Worm (Caenorhabditis elegans) whole organism, L4 larva: Measurements from ENCODE around the gene col-119.

Source experiments
- F44E2.7 ChIP-seq: fragments of 200-800 bp; sonication (Bioruptor generic); IDR thresholded peaks from 2 replicates; pipeline ENCODE4 v2.1.2; 2022; ENCODE audit warnings: missing genetic modification characterization, missing compliant biosample characterization
- F49E8.2 ChIP-seq: sonication (generic microtip); optimal IDR thresholded peaks from 2 replicates; lab custom pipeline; 2016; ENCODE audit warnings: missing compliant biosample characterization, mild to moderate bottlenecking, missing genetic modification characterization, borderline replicate concordance
- R02D3.7 ChIP-seq: fragments of 150-350 bp; sonication (generic microtip); optimal IDR thresholded peaks from 3 replicates; lab custom pipeline; 2014; ENCODE audit warnings: missing biosample characterization, missing genetic modification characterization
- T20F7.1 ChIP-seq: fragments of 200-800 bp; sonication (Bioruptor generic); optimal IDR thresholded peaks from 2 replicates; lab custom pipeline; 2018; ENCODE audit warnings: mild to moderate bottlenecking, missing genetic modification characterization, missing compliant biosample characterization
- Y105C5A.15 ChIP-seq: fragments of 200-800 bp; sonication (Bioruptor generic); IDR thresholded peaks from 2 replicates; pipeline ENCODE4 v1.3.6; 2022; ENCODE audit warnings: missing genetic modification characterization, missing compliant biosample characterization
- Y48G9A.11 ChIP-seq: fragments of 200-800 bp; sonication (Bioruptor generic); IDR thresholded peaks from 2 replicates; pipeline ENCODE4 v1.3.6; 2022; ENCODE audit warnings: missing genetic modification reagents, missing genetic modification characterization, missing compliant biosample characterization
- ZK337.2 ChIP-seq: fragments of 200-800 bp; sonication (Bioruptor generic); IDR thresholded peaks from 2 replicates; pipeline ENCODE4 v1.3.6; 2022; ENCODE audit warnings: missing genetic modification reagents, missing genetic modification characterization, missing compliant biosample characterization
- aha-1 ChIP-seq: fragments of 150-350 bp; peaks from one replicate; lab custom pipeline; 2014; ENCODE audit warnings: missing biosample characterization, missing genetic modification characterization
- ceh-32 ChIP-seq: sonication (generic microtip); optimal IDR thresholded peaks from 2 replicates; lab custom pipeline; 2016; ENCODE audit warnings: mild to moderate bottlenecking, missing genetic modification characterization, missing compliant biosample characterization; ENCODE audit not compliant: poor library complexity
- ceh-44 ChIP-seq: fragments of 200-800 bp; sonication (Bioruptor generic); IDR thresholded peaks from 2 replicates; pipeline ENCODE4 v1.3.6; 2022; ENCODE audit warnings: missing genetic modification reagents, missing genetic modification characterization, missing compliant biosample characterization
- ces-1 ChIP-seq: fragments of 150-350 bp; sonication (generic microtip); optimal IDR thresholded peaks from 4 replicates; lab custom pipeline; 2014; ENCODE audit warnings: missing biosample characterization, missing genetic modification reagents, missing genetic modification characterization
- ctbp-1 ChIP-seq: fragments of 200-800 bp; sonication (Bioruptor generic); IDR thresholded peaks from 2 replicates; pipeline ENCODE4 v1.3.6; 2022; ENCODE audit warnings: missing genetic modification reagents, missing genetic modification characterization, missing compliant biosample characterization
- daf-16 ChIP-seq, 3 experiments: sonication (generic microtip); optimal IDR thresholded peaks; 2 replicates each; lab custom pipeline; 2016 to 2017; ENCODE audit warnings: missing genetic modification characterization in 3 of 3, missing genetic modification reagents in 3 of 3, mild to moderate bottlenecking in 2 of 3, missing compliant biosample characterization in 2 of 3, missing biosample characterization in 1 of 3, moderate library complexity in 1 of 3
- daf-19 ChIP-seq: fragments of 200-800 bp; sonication (Bioruptor generic); conservative IDR thresholded peaks from 2 replicates; pipeline ENCODE4 v1.3.6; 2022; ENCODE audit warnings: missing genetic modification characterization, missing compliant biosample characterization
- dmd-6 ChIP-seq: fragments of 200-800 bp; sonication (Bioruptor generic); IDR thresholded peaks from 2 replicates; pipeline ENCODE4 v1.3.6; 2022; ENCODE audit warnings: missing genetic modification reagents, missing genetic modification characterization, missing compliant biosample characterization
- dmd-9 ChIP-seq: fragments of 200-800 bp; sonication (Bioruptor generic); IDR thresholded peaks from 2 replicates; pipeline ENCODE4 v1.3.6; 2022; ENCODE audit warnings: missing genetic modification reagents, missing genetic modification characterization, missing compliant biosample characterization
- dpl-1 ChIP-seq: fragments of 150-350 bp; optimal IDR thresholded peaks from 2 replicates; lab custom pipeline; 2014; ENCODE audit warnings: missing biosample characterization, missing genetic modification reagents, missing genetic modification characterization
- duxl-1 ChIP-seq: sonication (generic microtip); optimal IDR thresholded peaks from 2 replicates; lab custom pipeline; 2016; ENCODE audit warnings: mild to moderate bottlenecking, missing genetic modification characterization, moderate library complexity, missing compliant biosample characterization; ENCODE audit not compliant: poor library complexity
- hif-1 ChIP-seq, 2 experiments: sonication (generic microtip); optimal IDR thresholded peaks; 2 replicates each; lab custom pipeline; 2016 to 2017; ENCODE audit warnings: missing compliant biosample characterization in 2 of 2, missing genetic modification characterization in 2 of 2, missing genetic modification reagents in 2 of 2, missing genotype in 2 of 2, mild to moderate bottlenecking in 1 of 2
- hlh-11 ChIP-seq: fragments of 200-800 bp; sonication (Bioruptor generic); optimal IDR thresholded peaks from 2 replicates; lab custom pipeline; 2018; ENCODE audit warnings: mild to moderate bottlenecking, missing genetic modification characterization, missing compliant biosample characterization
- hlh-30 ChIP-seq: sonication (generic microtip); optimal IDR thresholded peaks from 2 replicates; lab custom pipeline; 2017; ENCODE audit warnings: antibody characterized with exemption, mild to moderate bottlenecking, missing genetic modification characterization, missing compliant biosample characterization; ENCODE audit not compliant: insufficient read depth
- jun-1 ChIP-seq: fragments of 150-350 bp; optimal IDR thresholded peaks from 2 replicates; lab custom pipeline; 2014; ENCODE audit warnings: missing biosample characterization, missing genetic modification reagents, missing genetic modification characterization
- lim-7 ChIP-seq: fragments of 200-800 bp; sonication (Bioruptor generic); IDR thresholded peaks from 2 replicates; pipeline ENCODE4 v1.3.6; 2022; ENCODE audit warnings: missing genetic modification characterization, missing compliant biosample characterization
- lin-1 ChIP-seq: fragments of 200-800 bp; sonication (Bioruptor generic); IDR thresholded peaks from 2 replicates; pipeline ENCODE4 v1.3.6; 2022; ENCODE audit warnings: missing genetic modification reagents, missing genetic modification characterization, missing compliant biosample characterization
- madf-9 ChIP-seq: fragments of 200-800 bp; sonication (Bioruptor generic); conservative IDR thresholded peaks from 2 replicates; pipeline ENCODE4 v1.3.6; 2022; ENCODE audit warnings: missing genetic modification reagents, missing genetic modification characterization, missing compliant biosample characterization
- mdl-1 ChIP-seq, 2 experiments: fragments of 150-350 bp in 1 of 2; sonication (generic microtip) in 1 of 2; optimal IDR thresholded peaks; 2 replicates each; lab custom pipeline; 2014 to 2017; ENCODE audit warnings: missing biosample characterization in 2 of 2, missing genetic modification characterization in 2 of 2
- mep-1 ChIP-seq: fragments of 150-350 bp; sonication (generic microtip); optimal IDR thresholded peaks from 3 replicates; lab custom pipeline; 2014; ENCODE audit warnings: missing biosample characterization, missing genetic modification characterization
- mes-2 ChIP-seq: sonication (generic microtip); optimal IDR thresholded peaks from 2 replicates; lab custom pipeline; 2016; ENCODE audit warnings: missing genotype, mild to moderate bottlenecking, missing genetic modification characterization, missing compliant biosample characterization; ENCODE audit not compliant: poor library complexity, severe bottlenecking
- nhr-11 ChIP-seq: fragments of 150-350 bp; optimal IDR thresholded peaks from 2 replicates; lab custom pipeline; 2014; ENCODE audit warnings: missing biosample characterization, missing genetic modification characterization
- nhr-25 ChIP-seq: sonication (generic microtip); optimal IDR thresholded peaks from 2 replicates; lab custom pipeline; 2017; ENCODE audit warnings: missing genetic modification characterization, mild to moderate bottlenecking, missing compliant biosample characterization, antibody characterized with exemption, moderate library complexity, borderline replicate concordance; ENCODE audit not compliant: insufficient read depth
- nhr-48 ChIP-seq: sonication (generic microtip); optimal IDR thresholded peaks from 2 replicates; lab custom pipeline; 2016; ENCODE audit warnings: mild to moderate bottlenecking, missing genetic modification characterization, missing compliant biosample characterization
- nhr-76 ChIP-seq: fragments of 150-350 bp; optimal IDR thresholded peaks from 2 replicates; lab custom pipeline; 2014; ENCODE audit warnings: missing biosample characterization, missing genetic modification characterization
- pha-4 ChIP-seq, 2 experiments: fragments of 150-350 bp in 1 of 2; fragments of 200-800 bp in 1 of 2; sonication (Bioruptor generic) in 1 of 2; IDR thresholded peaks in 1 of 2; optimal IDR thresholded peaks in 1 of 2; 2 replicates each; pipeline versions ENCODE4 v1.3.6 to Lab custom; 2014 to 2022; ENCODE audit warnings: missing genetic modification characterization in 2 of 2, missing genetic modification reagents in 2 of 2, missing biosample characterization in 1 of 2, missing compliant biosample characterization in 1 of 2
- pqm-1 ChIP-seq: sonication (generic microtip); optimal IDR thresholded peaks from 2 replicates; lab custom pipeline; 2017; ENCODE audit warnings: missing biosample characterization, missing genetic modification characterization
- rbr-2 ChIP-seq: sonication (generic microtip); optimal IDR thresholded peaks from 2 replicates; lab custom pipeline; 2016; ENCODE audit warnings: missing genotype, missing genetic modification characterization, missing compliant biosample characterization
- saeg-2 ChIP-seq: fragments of 200-800 bp; sonication (Bioruptor generic); IDR thresholded peaks from 2 replicates; pipeline ENCODE4 v1.3.6; 2022; ENCODE audit warnings: missing genetic modification reagents, missing genetic modification characterization, missing compliant biosample characterization
- snpc-1.2 ChIP-seq: fragments of 200-800 bp; sonication (Bioruptor generic); IDR thresholded peaks from 2 replicates; pipeline ENCODE4 v1.3.6; 2022; ENCODE audit warnings: missing genetic modification reagents, missing genetic modification characterization, missing compliant biosample characterization
- snpc-4 ChIP-seq: fragments of 150-350 bp; optimal IDR thresholded peaks from 2 replicates; lab custom pipeline; 2014; ENCODE audit warnings: missing biosample characterization, missing genetic modification characterization
- spr-1 ChIP-seq: sonication (generic microtip); optimal IDR thresholded peaks from 2 replicates; lab custom pipeline; 2016; ENCODE audit warnings: mild to moderate bottlenecking, missing genetic modification characterization, missing compliant biosample characterization
- unc-130 ChIP-seq: sonication (generic microtip); optimal IDR thresholded peaks from 2 replicates; lab custom pipeline; 2016; ENCODE audit warnings: missing genetic modification reagents, missing genetic modification characterization, missing compliant biosample characterization
- zag-1 ChIP-seq: fragments of 150-350 bp; optimal IDR thresholded peaks from 2 replicates; lab custom pipeline; 2014; ENCODE audit warnings: missing biosample characterization, missing genetic modification characterization
- zfp-2 ChIP-seq: sonication (generic microtip); optimal IDR thresholded peaks from 2 replicates; lab custom pipeline; 2016; ENCODE audit warnings: mild to moderate bottlenecking, missing genetic modification characterization, missing compliant biosample characterization
- zfp-3 ChIP-seq: fragments of 200-800 bp; sonication (Bioruptor generic); conservative IDR thresholded peaks from 2 replicates; pipeline ENCODE4 v1.3.6; 2022; ENCODE audit warnings: missing genetic modification reagents, missing genetic modification characterization, missing compliant biosample characterization
- ztf-7 ChIP-seq: fragments of 150-350 bp; optimal IDR thresholded peaks from 2 replicates; lab custom pipeline; 2014; ENCODE audit warnings: missing biosample characterization, missing genetic modification characterization

col-119 gene

ce11 chrIV:8974543-8975330, 4.9 kb downstream of the col-119 start:
- TF ChIP-seq nhr-11 (tag; lab: Kevin White, UChicago) (peak; percentile 61), aha-1 (tag; lab: Kevin White, UChicago) (peak; percentile 58), hlh-30 (tag; lab: Kevin White, UChicago) (peak; percentile 14), F44E2.7 (GFP tag; lab: Robert Waterston, UW) (no peak), daf-16 (GFP tag; optimal IDR thresholded peaks at IDR 0.05; lab: Kevin White, UChicago) (peak in 1 of 2 experiments; percentile 24), daf-16 (tag; optimal IDR thresholded peaks at IDR 0.05; lab: Kevin White, UChicago) (no peak), ceh-32 (tag; lab: Kevin White, UChicago) (no peak), nhr-76 (tag; lab: Kevin White, UChicago) (no peak), hlh-11 (tag; lab: Kevin White, UChicago) (peak; percentile 25)

DNA sequence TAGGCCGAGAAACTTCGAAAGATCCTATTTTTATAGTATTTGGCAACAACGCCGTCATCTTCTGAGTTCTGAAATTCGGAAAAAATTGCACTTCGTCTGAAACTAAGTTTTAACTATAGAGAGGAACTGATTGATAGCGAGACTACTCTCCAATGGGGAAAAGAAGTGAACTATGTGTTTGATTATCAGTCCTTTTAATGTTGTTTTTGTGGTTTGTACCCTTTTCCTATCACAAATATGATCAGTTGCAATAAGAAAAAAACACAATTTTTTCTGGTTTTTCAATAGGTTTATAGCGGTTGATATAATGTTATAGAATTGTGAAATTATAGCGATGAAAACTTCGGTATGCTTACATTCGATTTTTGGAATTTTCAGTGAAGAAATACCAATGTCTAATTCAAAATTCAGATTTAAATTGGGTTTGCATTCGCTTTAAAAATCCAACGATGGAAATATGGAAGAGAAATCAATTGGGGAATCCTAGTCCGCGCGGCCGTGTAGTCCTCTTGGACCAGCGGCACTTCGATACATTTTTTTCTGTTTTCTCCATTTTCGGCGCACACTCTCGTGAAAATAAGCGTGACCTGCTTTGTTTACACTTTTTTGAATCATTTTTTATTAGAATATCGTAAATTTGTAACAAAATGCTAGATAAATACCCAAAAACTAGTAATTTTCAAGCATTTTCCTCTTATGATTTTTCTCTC, 6.2 kb downstream of the col-119 start, which contains the start of gene C53B4.3:
C53B4.3 (minus strand) TSS at position 464 of the 710 bp plus-strand sequence.
- TF ChIP-seq mep-1 (tag; lab: Kevin White, UChicago) = peak; percentile 49
- peak; percentile 29 for TF ChIP-seq ztf-7 (tag; lab: Kevin White, UChicago)
- no peak for TF ChIP-seq zfp-3 (GFP tag; lab: Robert Waterston, UW)
- no peak for TF ChIP-seq jun-1 (tag; lab: Kevin White, UChicago)
- peak; percentile 90 for TF ChIP-seq ZK337.2 (GFP tag; lab: Robert Waterston, UW)
- TF ChIP-seq pha-4 (GFP tag; IDR thresholded peaks at IDR 0.05; lab: Robert Waterston, UW) = no peak
- TF ChIP-seq pha-4 (tag; optimal IDR thresholded peaks at IDR 0.05; lab: Kevin White, UChicago) = peak; percentile 48
- no peak for TF ChIP-seq ceh-44 (GFP tag; lab: Robert Waterston, UW)
- peak; percentile 49 for TF ChIP-seq nhr-48
- peak; percentile 46 for TF ChIP-seq F49E8.2 (tag; lab: Kevin White, UChicago)
- 0 out of 2 replicates have a peak, but pooled peaks have one; percentile 38 for TF ChIP-seq ctbp-1
- peak; percentile 59 for TF ChIP-seq rbr-2
- TF ChIP-seq mes-2 (tag; lab: Kevin White, UChicago) = peak; percentile 98
- TF ChIP-seq Y48G9A.11 (GFP tag; lab: Robert Waterston, UW) = peak; percentile 78
- no peak for TF ChIP-seq daf-19 (GFP tag; lab: Robert Waterston, UW)
- TF ChIP-seq nhr-25 (tag; lab: Kevin White, UChicago) = peak; percentile 64
- TF ChIP-seq lim-7 (GFP tag; lab: Robert Waterston, UW) = no peak
- TF ChIP-seq mdl-1 (tag; optimal IDR thresholded peaks at IDR 0.05; lab: Kevin White, UChicago) = peak in 1 of 2 experiments; percentile 32
- peak; percentile 57 for TF ChIP-seq duxl-1 (tag; lab: Kevin White, UChicago)
- peak; percentile 63 for TF ChIP-seq dpl-1 (GFP tag; lab: Kevin White, UChicago)
- TF ChIP-seq R02D3.7 = no peak
- no peak for TF ChIP-seq ces-1
- TF ChIP-seq unc-130 = peak; percentile 85
- TF ChIP-seq aha-1 (tag; lab: Kevin White, UChicago) = peak; percentile 87
- TF ChIP-seq pqm-1 (tag; lab: Kevin White, UChicago) = peak; percentile 73
- no peak for TF ChIP-seq zfp-2 (tag; lab: Kevin White, UChicago)
- 0 out of 2 replicates have a peak, but pooled peaks have one; percentile 42 for TF ChIP-seq madf-9 (GFP tag; lab: Robert Waterston, UW)
- no peak for TF ChIP-seq lin-1
- TF ChIP-seq T20F7.1 (GFP tag; lab: Kevin White, UChicago) = peak; percentile 56
- TF ChIP-seq hif-1 (tag; optimal IDR thresholded peaks at IDR 0.05; lab: Kevin White, UChicago) = peak in 1 of 2 experiments; percentile 77
- peak; percentile 91 for TF ChIP-seq dmd-9
- no peak for TF ChIP-seq Y105C5A.15 (GFP tag; lab: Robert Waterston, UW)
- TF ChIP-seq dmd-6 (GFP tag; lab: Robert Waterston, UW) = peak; percentile 64
- TF ChIP-seq snpc-1.2 = peak; percentile 31; the same call in 1 of the 2 replicates
- no peak for TF ChIP-seq zag-1 (tag; lab: Kevin White, UChicago)
- TF ChIP-seq spr-1 = no peak
- no peak for TF ChIP-seq snpc-4 (tag; lab: Kevin White, UChicago)
- no peak for TF ChIP-seq nhr-76 (tag; lab: Kevin White, UChicago)
- no peak for TF ChIP-seq saeg-2 (GFP tag; lab: Robert Waterston, UW)
